Worm (Caenorhabditis elegans) whole organism, L4 larva: Measurements from ENCODE around the gene C18H9.6.

Experiments
- ZK546.5 ChIP-seq, 2 experiments: sonication (generic microtip); optimal IDR thresholded peaks; 2 replicates each; lab custom pipeline; 2017; ENCODE audit warnings: missing biosample characterization in 2 of 2, missing genetic modification characterization in 2 of 2
- aly-2 ChIP-seq: sonication (generic microtip); optimal IDR thresholded peaks from 2 replicates; lab custom pipeline; 2018; ENCODE audit warnings: missing biosample characterization, missing genetic modification characterization
- lin-13 ChIP-seq: fragments of 150-350 bp; optimal IDR thresholded peaks from 2 replicates; lab custom pipeline; 2014; ENCODE audit warnings: missing biosample characterization, missing genetic modification reagents, missing genetic modification characterization

- TF ChIP-seq lin-13 (GFP tag; lab: Kevin White, UChicago) (no peak), ZK546.5 (tag; optimal IDR thresholded peaks at IDR 0.05; lab: Kevin White, UChicago) (no peak), aly-2 (tag; lab: Kevin White, UChicago) (no peak)
These were observed 49.7 kb downstream of the C18H9.6 start, which contains the start of gene sra-26 for ce11 chrII:6651719-6652118.
